Worm (Caenorhabditis elegans) whole organism, mixed stage, embryonic: ENCODE results near the gene clc-26.

Source experiments
- blmp-1 ChIP-seq: fragments of 150-350 bp; optimal IDR thresholded peaks from 2 replicates; lab custom pipeline; 2014; ENCODE audit warnings: missing biosample characterization, missing genetic modification characterization
- ceh-83 ChIP-seq: fragments of 200-800 bp; sonication (Bioruptor generic); optimal IDR thresholded peaks from 2 replicates; lab custom pipeline; 2018; ENCODE audit warnings: mild to moderate bottlenecking, missing genetic modification characterization, missing compliant biosample characterization
- ces-1 ChIP-seq: fragments of 150-350 bp; optimal IDR thresholded peaks from 2 replicates; lab custom pipeline; 2014; ENCODE audit warnings: missing biosample characterization, missing genetic modification reagents, missing genetic modification characterization
- lsy-2 ChIP-seq: fragments of 150-350 bp; optimal IDR thresholded peaks from 2 replicates; lab custom pipeline; 2014; ENCODE audit warnings: missing biosample characterization, missing genetic modification characterization
- nhr-76 ChIP-seq: sonication (generic microtip); optimal IDR thresholded peaks from 2 replicates; lab custom pipeline; 2017; ENCODE audit warnings: missing biosample characterization, missing genetic modification characterization
- snpc-4 ChIP-seq: fragments of 150-350 bp; optimal IDR thresholded peaks from 2 replicates; lab custom pipeline; 2014; ENCODE audit warnings: missing biosample characterization, missing genetic modification characterization
- tbx-8 ChIP-seq: fragments of 200-800 bp; sonication (Bioruptor generic); optimal IDR thresholded peaks from 2 replicates; lab custom pipeline; 2018; ENCODE audit warnings: mild to moderate bottlenecking, missing genetic modification characterization, moderate library complexity, missing compliant biosample characterization
- unc-39 ChIP-seq: fragments of 150-350 bp; optimal IDR thresholded peaks from 2 replicates; lab custom pipeline; 2014; ENCODE audit warnings: missing biosample characterization, missing genetic modification characterization
- unc-62 ChIP-seq: fragments of 150-350 bp; optimal IDR thresholded peaks from 2 replicates; lab custom pipeline; 2014; ENCODE audit warnings: missing biosample characterization, missing genetic modification reagents, missing genetic modification characterization
- ztf-11 ChIP-seq: fragments of 150-350 bp; optimal IDR thresholded peaks from 2 replicates; lab custom pipeline; 2014; ENCODE audit warnings: missing biosample characterization, missing genetic modification characterization

- TF ChIP-seq unc-39 (tag; lab: Kevin White, UChicago) (no peak), unc-62 (GFP tag; lab: Kevin White, UChicago) (no peak), snpc-4 (no peak), ztf-11 (tag; lab: Kevin White, UChicago) (no peak), ceh-83 (GFP tag; lab: Kevin White, UChicago) (no peak), tbx-8 (GFP tag; lab: Kevin White, UChicago) (no peak), nhr-76 (tag; lab: Kevin White, UChicago) (no peak), ces-1 (GFP tag; lab: Kevin White, UChicago) (no peak), lsy-2 (tag; lab: Kevin White, UChicago) (no peak), blmp-1 (tag; lab: Kevin White, UChicago) (no peak)
Observed at ce11 chrIII:1020732-1021131, 10.1 kb downstream of the clc-26 start, which contains the start of gene clc-23.
